Fruit fly (Drosophila melanogaster) whole organism, embryonic: ENCODE data around the gene CG10035.

Experiments used
- Bteb2 ChIP-seq: fragments of 200-800 bp; sonication (Bioruptor generic); optimal IDR thresholded peaks from 2 replicates; lab custom pipeline; 2016; ENCODE audit warnings: missing biosample characterization, missing genetic modification characterization
- Hr3 ChIP-seq: fragments of 200-800 bp; sonication (Bioruptor generic); optimal IDR thresholded peaks from 3 replicates; lab custom pipeline; 2016; ENCODE audit warnings: missing biosample characterization, missing genetic modification characterization
- Ssrp ChIP-seq: fragments of 200-800 bp; sonication (Bioruptor generic); optimal IDR thresholded peaks from 2 replicates; lab custom pipeline; 2018; ENCODE audit warnings: missing biosample characterization, mild to moderate bottlenecking, missing genetic modification characterization, moderate library complexity
- ci ChIP-seq: fragments of 200-800 bp; sonication (Bioruptor generic); IDR thresholded peaks from 3 replicates; pipeline ENCODE4 v1.3.6; 2022; ENCODE audit warnings: missing biosample characterization, missing genetic modification characterization
- hb ChIP-seq: fragments of 200-800 bp; sonication (Bioruptor generic); IDR thresholded peaks from 3 replicates; pipeline ENCODE4 v1.3.6; 2022; ENCODE audit warnings: missing biosample characterization, missing genetic modification characterization; ENCODE audit not compliant: partially characterized antibody
- insv ChIP-seq, 2 experiments: fragments of 200-800 bp; sonication (Bioruptor generic); optimal IDR thresholded peaks; 3 replicates each; lab custom pipeline; 2016 to 2018; ENCODE audit warnings: missing biosample characterization in 2 of 2, missing genetic modification characterization in 2 of 2
- pzg ChIP-seq: fragments of 200-800 bp; sonication (Bioruptor generic); optimal IDR thresholded peaks from 3 replicates; lab custom pipeline; 2018; ENCODE audit warnings: missing biosample characterization, mild to moderate bottlenecking, missing genetic modification characterization, moderate library complexity

DNA sequence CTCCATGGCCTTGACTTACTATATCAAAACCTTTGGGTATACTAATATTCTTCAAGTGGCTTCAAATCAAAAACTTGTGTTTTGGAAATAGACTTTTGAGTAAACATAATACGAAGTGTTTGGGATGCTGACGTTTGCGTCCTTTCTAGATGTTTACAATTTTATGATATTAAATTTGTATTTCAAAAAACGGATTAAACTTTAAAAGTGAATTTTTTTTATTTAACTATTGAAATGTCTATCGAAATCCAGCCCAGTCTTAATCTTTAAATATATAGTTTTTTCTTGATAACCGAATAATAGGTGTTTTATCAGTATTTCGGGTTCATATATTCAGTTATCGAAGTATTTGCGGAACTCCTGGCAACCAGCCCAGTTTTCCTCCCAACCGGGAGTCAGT is 17.9 kb downstream of the CG10035 start, which contains the start of gene Tim17a1:
- TF ChIP-seq insv (GFP tag; optimal IDR thresholded peaks at IDR 0.05; lab: Kevin White, UChicago) (no peak), hb (GFP tag; lab: Robert Waterston, UW) (no peak), ci (GFP tag; lab: Robert Waterston, UW) (no peak), Bteb2 (GFP tag; lab: Kevin White, UChicago) (no peak), Hr3 (GFP tag; lab: Kevin White, UChicago) (no peak), Ssrp (tag; lab: Kevin White, UChicago) (no peak), pzg (no peak)
